Fruit fly (Drosophila melanogaster) whole organism, embryonic: ENCODE results near the gene RpS12.
A peak's percentile ranks its signal among the peaks of the same experiment; 100 is the strongest.

ENCODE experiments used
- Ada2b ChIP-seq: fragments of 200-800 bp; sonication (Bioruptor generic); IDR thresholded peaks from 2 replicates; pipeline ENCODE4 v1.3.6; 2022; ENCODE audit warnings: missing biosample characterization, missing genetic modification characterization
- B-H1 ChIP-seq: fragments of 200-800 bp; sonication (Bioruptor generic); IDR thresholded peaks from 3 replicates; pipeline ENCODE4 v1.3.6; 2022; ENCODE audit warnings: missing biosample characterization, missing genetic modification characterization
- Bgb ChIP-seq: fragments of 200-800 bp; sonication (Bioruptor generic); IDR thresholded peaks from 2 replicates; pipeline ENCODE4 v1.3.6; 2022; ENCODE audit warnings: missing biosample characterization, missing genetic modification characterization; ENCODE audit not compliant: partially characterized antibody
- CG10209 ChIP-seq: fragments of 200-800 bp; sonication (Bioruptor generic); optimal IDR thresholded peaks from 3 replicates; lab custom pipeline; 2017; ENCODE audit warnings: missing biosample characterization, mild to moderate bottlenecking, missing genetic modification characterization, missing genetic modification reagents
- CG11398 ChIP-seq: fragments of 200-800 bp; sonication (Bioruptor generic); optimal IDR thresholded peaks from 2 replicates; lab custom pipeline; 2016; ENCODE audit warnings: missing biosample characterization, missing genetic modification characterization
- CG11504 ChIP-seq: fragments of 200-800 bp; sonication (Bioruptor generic); optimal IDR thresholded peaks from 3 replicates; lab custom pipeline; 2019; ENCODE audit warnings: missing biosample characterization, mild to moderate bottlenecking, missing genetic modification characterization, moderate library complexity
- CG13296 ChIP-seq: fragments of 200-800 bp; sonication (Bioruptor generic); optimal IDR thresholded peaks from 3 replicates; lab custom pipeline; 2018; ENCODE audit warnings: missing biosample characterization, mild to moderate bottlenecking, missing genetic modification characterization
- CG13894 ChIP-seq: fragments of 200-800 bp; sonication (Bioruptor generic); optimal IDR thresholded peaks from 3 replicates; lab custom pipeline; 2018; ENCODE audit warnings: missing biosample characterization, mild to moderate bottlenecking, missing genetic modification characterization, moderate library complexity
- CG14860 ChIP-seq: fragments of 200-800 bp; sonication (Bioruptor generic); IDR thresholded peaks from 3 replicates; pipeline ENCODE4 v1.3.6; 2022; ENCODE audit warnings: missing biosample characterization, missing genetic modification characterization; ENCODE audit not compliant: partially characterized antibody
- CG15011 ChIP-seq: fragments of 200-800 bp; sonication (Bioruptor generic); optimal IDR thresholded peaks from 3 replicates; lab custom pipeline; 2018; ENCODE audit warnings: missing biosample characterization, mild to moderate bottlenecking, missing genetic modification characterization
- CG15073 ChIP-seq: fragments of 200-800 bp; sonication (Bioruptor generic); optimal IDR thresholded peaks from 2 replicates; lab custom pipeline; 2016; ENCODE audit warnings: missing biosample characterization, missing genetic modification characterization
- CG2889 ChIP-seq: fragments of 200-800 bp; sonication (Bioruptor generic); IDR thresholded peaks from 3 replicates; pipeline ENCODE4 v1.3.6; 2022; ENCODE audit warnings: missing biosample characterization, missing genetic modification characterization
- CG3163 ChIP-seq: fragments of 200-800 bp; sonication (Bioruptor generic); optimal IDR thresholded peaks from 3 replicates; lab custom pipeline; 2016; ENCODE audit warnings: missing biosample characterization, missing genetic modification characterization
- CG33213 ChIP-seq: fragments of 200-800 bp; sonication (Bioruptor generic); optimal IDR thresholded peaks from 3 replicates; lab custom pipeline; 2016; ENCODE audit warnings: missing biosample characterization, missing genetic modification characterization
- CG6272 ChIP-seq: fragments of 200-800 bp; sonication (Bioruptor generic); IDR thresholded peaks from 2 replicates; pipeline ENCODE4 v1.3.6; 2022; ENCODE audit warnings: missing biosample characterization, missing genetic modification characterization
- CG6791 ChIP-seq: fragments of 200-800 bp; sonication (Bioruptor generic); IDR thresholded peaks from 3 replicates; pipeline ENCODE4 v1.3.6; 2022; ENCODE audit warnings: missing biosample characterization, missing genetic modification characterization; ENCODE audit not compliant: partially characterized antibody
- CG7556 ChIP-seq: fragments of 200-800 bp; sonication (Bioruptor generic); optimal IDR thresholded peaks from 2 replicates; lab custom pipeline; 2017; ENCODE audit warnings: missing biosample characterization, mild to moderate bottlenecking, missing genetic modification characterization
- CG7786 ChIP-seq: fragments of 200-800 bp; sonication (Bioruptor generic); optimal IDR thresholded peaks from 2 replicates; lab custom pipeline; 2016; ENCODE audit warnings: missing biosample characterization, missing genetic modification characterization
- CG8290 ChIP-seq, 3 experiments: fragments of 200-800 bp; sonication (Bioruptor generic); optimal IDR thresholded peaks; 2 replicates each; lab custom pipeline; 2016 to 2019; ENCODE audit warnings: missing biosample characterization in 3 of 3, missing genetic modification characterization in 3 of 3, mild to moderate bottlenecking in 2 of 3, moderate library complexity in 1 of 3
- CG8765 ChIP-seq: fragments of 200-800 bp; sonication (Bioruptor generic); IDR thresholded peaks from 2 replicates; pipeline ENCODE4 v1.3.6; 2022; ENCODE audit warnings: missing biosample characterization, missing genetic modification characterization
- CG9727 ChIP-seq: fragments of 200-800 bp; sonication (Bioruptor generic); optimal IDR thresholded peaks from 3 replicates; lab custom pipeline; 2017; ENCODE audit warnings: missing biosample characterization, mild to moderate bottlenecking, missing genetic modification characterization
- CoRest ChIP-seq: fragments of 200-800 bp; sonication (Bioruptor generic); optimal IDR thresholded peaks from 3 replicates; lab custom pipeline; 2018; ENCODE audit warnings: missing biosample characterization, mild to moderate bottlenecking, missing genetic modification characterization, moderate library complexity
- Dek ChIP-seq: fragments of 200-800 bp; sonication (Bioruptor generic); optimal IDR thresholded peaks from 3 replicates; lab custom pipeline; 2019; ENCODE audit warnings: missing biosample characterization, mild to moderate bottlenecking, missing genetic modification characterization, moderate library complexity
- HmgD ChIP-seq: fragments of 200-800 bp; sonication (Bioruptor generic); optimal IDR thresholded peaks from 3 replicates; lab custom pipeline; 2016; ENCODE audit warnings: missing biosample characterization, missing genetic modification characterization
- MESR4 ChIP-seq: fragments of 200-800 bp; sonication (Bioruptor generic); optimal IDR thresholded peaks from 2 replicates; lab custom pipeline; 2018; ENCODE audit warnings: missing biosample characterization, mild to moderate bottlenecking, missing genetic modification characterization, moderate library complexity
- Neu2 ChIP-seq: fragments of 200-800 bp; sonication (Bioruptor generic); optimal IDR thresholded peaks from 3 replicates; lab custom pipeline; 2016; ENCODE audit warnings: missing biosample characterization, missing genetic modification characterization, borderline replicate concordance
- Nf-YB ChIP-seq: fragments of 200-800 bp; sonication (Bioruptor generic); optimal IDR thresholded peaks from 3 replicates; lab custom pipeline; 2019; ENCODE audit warnings: missing biosample characterization, mild to moderate bottlenecking, missing genetic modification characterization, moderate library complexity
- Nf-YC ChIP-seq: fragments of 200-800 bp; optimal IDR thresholded peaks from 3 replicates; lab custom pipeline; 2019; ENCODE audit warnings: missing biosample characterization, mild to moderate bottlenecking, missing genetic modification characterization, moderate library complexity
- ac ChIP-seq: fragments of 200-800 bp; sonication (Bioruptor generic); optimal IDR thresholded peaks from 3 replicates; lab custom pipeline; 2017; ENCODE audit warnings: missing biosample characterization, mild to moderate bottlenecking, missing genetic modification characterization
- amos ChIP-seq: fragments of 200-800 bp; sonication (Bioruptor generic); IDR thresholded peaks from 2 replicates; pipeline ENCODE4 v1.3.6; 2022; ENCODE audit warnings: missing biosample characterization, missing genetic modification characterization; ENCODE audit not compliant: partially characterized antibody
- bcd ChIP-seq: fragments of 200-800 bp; sonication (Bioruptor generic); optimal IDR thresholded peaks from 2 replicates; lab custom pipeline; 2017; ENCODE audit warnings: missing biosample characterization, mild to moderate bottlenecking, missing genetic modification characterization
- cas ChIP-seq: fragments of 200-800 bp; sonication (Bioruptor generic); IDR thresholded peaks from 2 replicates; pipeline ENCODE4 v1.3.6; 2022; ENCODE audit warnings: missing biosample characterization, missing genetic modification characterization
- ems ChIP-seq: fragments of 200-800 bp; sonication (Bioruptor generic); optimal IDR thresholded peaks from 3 replicates; lab custom pipeline; 2016; ENCODE audit warnings: missing biosample characterization, missing genetic modification characterization
- eve ChIP-seq, 2 experiments: fragments of >200 bp; optimal IDR thresholded peaks; 2 replicates each; lab custom pipeline; 2017; ENCODE audit warnings: missing biosample characterization in 2 of 2, missing genetic modification characterization in 2 of 2
- exex ChIP-seq: fragments of 200-800 bp; sonication (Bioruptor generic); optimal IDR thresholded peaks from 4 replicates; lab custom pipeline; 2018; ENCODE audit warnings: missing biosample characterization, mild to moderate bottlenecking, missing genetic modification characterization, moderate library complexity
- gro ChIP-seq: fragments of 200-800 bp; sonication (Bioruptor generic); optimal IDR thresholded peaks from 2 replicates; lab custom pipeline; 2016; ENCODE audit warnings: missing biosample characterization, missing genetic modification characterization
- ham ChIP-seq: fragments of 200-800 bp; sonication (Bioruptor generic); IDR thresholded peaks from 2 replicates; pipeline ENCODE4 v1.3.6; 2022; ENCODE audit warnings: missing biosample characterization, missing genetic modification characterization
- hb ChIP-seq: fragments of 200-800 bp; sonication (Bioruptor generic); IDR thresholded peaks from 3 replicates; pipeline ENCODE4 v1.3.6; 2022; ENCODE audit warnings: missing biosample characterization, missing genetic modification characterization; ENCODE audit not compliant: partially characterized antibody
- ken ChIP-seq: fragments of 200-800 bp; sonication (Bioruptor generic); IDR thresholded peaks from 3 replicates; pipeline ENCODE4 v1.3.6; 2022; ENCODE audit warnings: missing biosample characterization, missing genetic modification characterization
- lmd ChIP-seq: fragments of 200-800 bp; sonication (Bioruptor generic); IDR thresholded peaks from 2 replicates; pipeline ENCODE4 v1.3.6; 2022; ENCODE audit warnings: missing biosample characterization, missing genetic modification characterization
- nom ChIP-seq: fragments of 200-800 bp; sonication (Bioruptor generic); optimal IDR thresholded peaks from 2 replicates; lab custom pipeline; 2017; ENCODE audit warnings: missing biosample characterization, missing genetic modification characterization, mild to moderate bottlenecking, moderate library complexity, missing genetic modification reagents
- pb ChIP-seq: fragments of 200-800 bp; sonication (Bioruptor generic); optimal IDR thresholded peaks from 3 replicates; lab custom pipeline; 2016; ENCODE audit warnings: missing biosample characterization, missing genetic modification characterization
- peb ChIP-seq: fragments of 200-800 bp; sonication (Bioruptor generic); IDR thresholded peaks from 2 replicates; pipeline ENCODE4 v1.3.6; 2022; ENCODE audit warnings: missing biosample characterization, missing genetic modification characterization
- pros ChIP-seq: fragments of 200-800 bp; sonication (Bioruptor generic); optimal IDR thresholded peaks from 3 replicates; lab custom pipeline; 2019; ENCODE audit warnings: missing biosample characterization, mild to moderate bottlenecking, missing genetic modification characterization, moderate library complexity
- pzg ChIP-seq: fragments of 200-800 bp; sonication (Bioruptor generic); optimal IDR thresholded peaks from 3 replicates; lab custom pipeline; 2018; ENCODE audit warnings: missing biosample characterization, mild to moderate bottlenecking, missing genetic modification characterization, moderate library complexity
- ro ChIP-seq: fragments of 200-800 bp; sonication (Bioruptor generic); IDR thresholded peaks from 2 replicates; pipeline ENCODE4 v1.3.6; 2022; ENCODE audit warnings: missing biosample characterization, missing genetic modification characterization
- trem ChIP-seq: fragments of 200-800 bp; optimal IDR thresholded peaks from 3 replicates; lab custom pipeline; 2019; ENCODE audit warnings: missing biosample characterization, mild to moderate bottlenecking, missing genetic modification characterization, moderate library complexity
- vvl ChIP-seq: fragments of 200-800 bp; sonication (Bioruptor generic); IDR thresholded peaks from 2 replicates; pipeline ENCODE4 v1.3.6; 2022; ENCODE audit warnings: missing biosample characterization, missing genetic modification characterization

Gene RpS12

dm6 chr3L:13022160-13022853, 845 bp upstream of the RpS12 start, which contains the start of gene Adk2 (continued):
- TF ChIP-seq Nf-YC: no peak
- TF ChIP-seq CG14860 (GFP tag; lab: Robert Waterston, UW): no peak
- no peak for TF ChIP-seq CG8765 (GFP tag; lab: Robert Waterston, UW)
- TF ChIP-seq ro: 0 out of 2 replicates have a peak, but pooled peaks have one; percentile 27
- TF ChIP-seq ken (GFP tag; lab: Robert Waterston, UW): 0 out of 3 replicates have a peak, but pooled peaks have one; percentile 39
- TF ChIP-seq CG13296 (GFP tag; lab: Kevin White, UChicago): no peak
- peak; percentile 73 for TF ChIP-seq pzg (GFP tag; lab: Kevin White, UChicago)
- peak; percentile 34; the same call in 1 of the 2 replicates for TF ChIP-seq cas (GFP tag; lab: Robert Waterston, UW)
- TF ChIP-seq CG13894 (tag; lab: Kevin White, UChicago): no peak
- TF ChIP-seq CG7786 (GFP tag; lab: Kevin White, UChicago): no peak
- peak; percentile 19 for TF ChIP-seq CG15073 (GFP tag; lab: Kevin White, UChicago)
- TF ChIP-seq Nf-YB (GFP tag; lab: Kevin White, UChicago): no peak
- TF ChIP-seq vvl: peak; percentile 56
- TF ChIP-seq Neu2 (GFP tag; lab: Kevin White, UChicago): no peak
- 0 out of 3 replicates have a peak, but pooled peaks have one; percentile 47 for TF ChIP-seq CG2889
- peak; percentile 44 for TF ChIP-seq exex (tag; lab: Kevin White, UChicago)
- TF ChIP-seq eve (GFP tag; optimal IDR thresholded peaks at IDR 0.05; lab: Kevin White, UChicago): peak in 1 of 2 experiments; percentile 30
- TF ChIP-seq pb: no peak
- TF ChIP-seq B-H1 (GFP tag; lab: Robert Waterston, UW): peak; percentile 20; the same call in 2 of the 3 replicates
- peak; percentile 20 for TF ChIP-seq ems (GFP tag; lab: Kevin White, UChicago)
- TF ChIP-seq CG33213: peak; percentile 25
- TF ChIP-seq CG10209 (GFP tag; lab: Kevin White, UChicago): no peak
- TF ChIP-seq Dek (tag; lab: Kevin White, UChicago): no peak
- no peak for TF ChIP-seq bcd (GFP tag; lab: Kevin White, UChicago)
- peak; percentile 51 for TF ChIP-seq Ada2b
- TF ChIP-seq ac (GFP tag; lab: Kevin White, UChicago): no peak
- no peak for TF ChIP-seq CG15011 (GFP tag; lab: Kevin White, UChicago)
- TF ChIP-seq ham (GFP tag; lab: Robert Waterston, UW): no peak
- TF ChIP-seq CoRest (tag; lab: Kevin White, UChicago): no peak
- no peak for TF ChIP-seq pros
- TF ChIP-seq trem (tag; lab: Kevin White, UChicago): no peak
- TF ChIP-seq CG7556 (GFP tag; lab: Kevin White, UChicago): no peak
- no peak for TF ChIP-seq CG9727 (GFP tag; lab: Kevin White, UChicago)
- TF ChIP-seq CG11398: no peak
- TF ChIP-seq Bgb (GFP tag; lab: Robert Waterston, UW): peak; percentile 53
- TF ChIP-seq CG3163 (GFP tag; lab: Kevin White, UChicago): no peak
- peak; percentile 90 for TF ChIP-seq MESR4 (GFP tag; lab: Kevin White, UChicago)
- TF ChIP-seq nom (GFP tag; lab: Kevin White, UChicago): no peak
- TF ChIP-seq CG6791 (GFP tag; lab: Robert Waterston, UW): peak; percentile 58; the same call in 2 of the 3 replicates
- peak; percentile 53 for TF ChIP-seq amos (GFP tag; lab: Robert Waterston, UW)
- no peak; the same call in 1 of the 2 replicates for TF ChIP-seq lmd (GFP tag; lab: Robert Waterston, UW)
- TF ChIP-seq CG8290 (GFP tag; optimal IDR thresholded peaks at IDR 0.05; lab: Kevin White, UChicago): no peak
- peak in 1 of 2 experiments; percentile 55 for TF ChIP-seq CG8290 (tag; optimal IDR thresholded peaks at IDR 0.05; lab: Kevin White, UChicago)
- peak; percentile 12 for TF ChIP-seq HmgD (GFP tag; lab: Kevin White, UChicago)
- TF ChIP-seq peb (GFP tag; lab: Robert Waterston, UW): no peak
- TF ChIP-seq CG11504 (tag; lab: Kevin White, UChicago): peak; percentile 22
- peak; percentile 70 for TF ChIP-seq CG6272 (GFP tag; lab: Robert Waterston, UW)
- TF ChIP-seq gro: peak; percentile 28
- TF ChIP-seq hb: no peak
